Worm (Caenorhabditis elegans): ENCODE measurements around the gene dhs-15.

The dhs-15 gene

ce11 chrV:2769754-2770153 lies at the start of gene dhs-15:
Gene dhs-15, minus strand, starts transcription at chrV:2769854.
- TF ChIP-seq flt-1 (GFP tag; IDR thresholded peaks at IDR 0.05) (no peak), klf-2 (GFP tag; conservative IDR thresholded peaks at IDR 0.05) (no peak), cog-1 (tag; optimal IDR thresholded peaks at IDR 0.05) (no peak), ztf-23 (GFP tag; IDR thresholded peaks at IDR 0.05) (no peak)

- TF ChIP-seq klf-2 (GFP tag; conservative IDR thresholded peaks at IDR 0.05) (no peak), ztf-23 (GFP tag; IDR thresholded peaks at IDR 0.05) (no peak), med-1 (GFP tag; optimal IDR thresholded peaks at IDR 0.05; ENCODE audit: insufficient read depth) (no peak)
Measured at ce11 chrV:2818117-2818516, 48.5 kb upstream of the dhs-15 start, which contains the start of gene srt-34. Gene srt-34, minus strand, starts transcription at chrV:2818217.

ce11 chrV:2815956-2816355 lies 46.3 kb upstream of the dhs-15 start, which contains the start of gene F54E2.5:
Gene F54E2.5, minus strand, starts transcription at chrV:2816056.
- TF ChIP-seq flt-1 (GFP tag; IDR thresholded peaks at IDR 0.05) = no peak

- TF ChIP-seq T22C8.4 (GFP tag; IDR thresholded peaks at IDR 0.05) = no peak
- no peak for TF ChIP-seq klf-2 (GFP tag; conservative IDR thresholded peaks at IDR 0.05)
- TF ChIP-seq tab-1 (GFP tag; IDR thresholded peaks at IDR 0.05) = no peak
- TF ChIP-seq flt-1 (GFP tag; IDR thresholded peaks at IDR 0.05) = no peak
- TF ChIP-seq ztf-29 (GFP tag; IDR thresholded peaks at IDR 0.05) = no peak
- TF ChIP-seq med-1 (GFP tag; optimal IDR thresholded peaks at IDR 0.05; ENCODE audit: insufficient read depth) = no peak
- no peak for TF ChIP-seq ztf-23 (GFP tag; IDR thresholded peaks at IDR 0.05)
- no peak for TF ChIP-seq ref-1 (GFP tag; conservative IDR thresholded peaks at IDR 0.05)
- no peak for TF ChIP-seq cog-1 (tag; optimal IDR thresholded peaks at IDR 0.05)
Measured at ce11 chrV:2813856-2814255, 44.2 kb upstream of the dhs-15 start, which contains the start of gene F54E2.9. Gene F54E2.9, minus strand, starts transcription at chrV:2813987.

- no peak for TF ChIP-seq flt-1 (GFP tag; IDR thresholded peaks at IDR 0.05)
- no peak for TF ChIP-seq klf-2 (GFP tag; conservative IDR thresholded peaks at IDR 0.05)
- no peak for TF ChIP-seq ref-1 (GFP tag; conservative IDR thresholded peaks at IDR 0.05)
- TF ChIP-seq ztf-29 (GFP tag; IDR thresholded peaks at IDR 0.05) = no peak
- no peak for TF ChIP-seq cog-1 (tag; optimal IDR thresholded peaks at IDR 0.05)
- no peak for TF ChIP-seq ztf-23 (GFP tag; IDR thresholded peaks at IDR 0.05)
- no peak for TF ChIP-seq med-1 (GFP tag; optimal IDR thresholded peaks at IDR 0.05; ENCODE audit: insufficient read depth)
- TF ChIP-seq T22C8.4 (GFP tag; IDR thresholded peaks at IDR 0.05) = no peak
- TF ChIP-seq tab-1 (GFP tag; IDR thresholded peaks at IDR 0.05) = no peak
Measured at ce11 chrV:2810164-2810563, 40.5 kb upstream of the dhs-15 start, which contains the start of gene F54E2.1. Gene F54E2.1, plus strand, starts transcription at chrV:2810398.

- no peak for TF ChIP-seq ref-1 (GFP tag; conservative IDR thresholded peaks at IDR 0.05)
- TF ChIP-seq ztf-29 (GFP tag; IDR thresholded peaks at IDR 0.05) = no peak
- TF ChIP-seq cog-1 (tag; optimal IDR thresholded peaks at IDR 0.05) = no peak
- no peak for TF ChIP-seq ztf-23 (GFP tag; IDR thresholded peaks at IDR 0.05)
- no peak for TF ChIP-seq flt-1 (GFP tag; IDR thresholded peaks at IDR 0.05)
- no peak for TF ChIP-seq med-1 (GFP tag; optimal IDR thresholded peaks at IDR 0.05; ENCODE audit: insufficient read depth)
- TF ChIP-seq T22C8.4 (GFP tag; IDR thresholded peaks at IDR 0.05) = no peak
Measured at ce11 chrV:2809443-2809842, 39.8 kb upstream of the dhs-15 start.

ce11 chrV:2807760-2808159 lies 38.1 kb upstream of the dhs-15 start, which contains the start of gene ketn-1:
Gene ketn-1, minus strand, starts transcription at chrV:2807860.
- TF ChIP-seq klf-2 (GFP tag; conservative IDR thresholded peaks at IDR 0.05) = no peak
- TF ChIP-seq ztf-29 (GFP tag; IDR thresholded peaks at IDR 0.05) = no peak
- no peak for TF ChIP-seq ref-1 (GFP tag; conservative IDR thresholded peaks at IDR 0.05)

- no peak for TF ChIP-seq cog-1 (tag; optimal IDR thresholded peaks at IDR 0.05)
- no peak for TF ChIP-seq klf-2 (GFP tag; conservative IDR thresholded peaks at IDR 0.05)
Measured at ce11 chrV:2803258-2803657, 33.6 kb upstream of the dhs-15 start.

- TF ChIP-seq tab-1 (GFP tag; IDR thresholded peaks at IDR 0.05) (no peak), T22C8.4 (GFP tag; IDR thresholded peaks at IDR 0.05) (no peak), ztf-29 (GFP tag; IDR thresholded peaks at IDR 0.05) (no peak), flt-1 (GFP tag; IDR thresholded peaks at IDR 0.05) (no peak), cog-1 (tag; optimal IDR thresholded peaks at IDR 0.05) (no peak), ztf-23 (GFP tag; IDR thresholded peaks at IDR 0.05) (no peak), med-1 (GFP tag; optimal IDR thresholded peaks at IDR 0.05; ENCODE audit: insufficient read depth) (no peak), ref-1 (GFP tag; conservative IDR thresholded peaks at IDR 0.05) (no peak), klf-2 (GFP tag; conservative IDR thresholded peaks at IDR 0.05) (no peak)
Measured at ce11 chrV:2801955-2802354, 32.3 kb upstream of the dhs-15 start.

ce11 chrV:2800676-2801075 lies 31.0 kb upstream of the dhs-15 start:
- TF ChIP-seq cog-1 (tag; optimal IDR thresholded peaks at IDR 0.05) = no peak
- no peak for TF ChIP-seq T22C8.4 (GFP tag; IDR thresholded peaks at IDR 0.05)
- TF ChIP-seq flt-1 (GFP tag; IDR thresholded peaks at IDR 0.05) = no peak
- no peak for TF ChIP-seq ztf-29 (GFP tag; IDR thresholded peaks at IDR 0.05)
- no peak for TF ChIP-seq med-1 (GFP tag; optimal IDR thresholded peaks at IDR 0.05; ENCODE audit: insufficient read depth)
- TF ChIP-seq tab-1 (GFP tag; IDR thresholded peaks at IDR 0.05) = no peak
- TF ChIP-seq ztf-23 (GFP tag; IDR thresholded peaks at IDR 0.05) = no peak

ce11 chrV:2799172-2799869 lies 29.7 kb upstream of the dhs-15 start:
- TF ChIP-seq T22C8.4 (GFP tag; IDR thresholded peaks at IDR 0.05) = no peak
- TF ChIP-seq klf-2 (GFP tag; conservative IDR thresholded peaks at IDR 0.05) = no peak
- TF ChIP-seq tab-1 (GFP tag; IDR thresholded peaks at IDR 0.05) = no peak
- no peak for TF ChIP-seq cog-1 (tag; optimal IDR thresholded peaks at IDR 0.05)

Data from whole organism, midembryonic.